Worm (Caenorhabditis elegans): ENCODE measurements around the gene H20J04.4.

- TF ChIP-seq mes-4 (tag; optimal IDR thresholded peaks at IDR 0.05) (no peak), ceh-79 (tag; optimal IDR thresholded peaks at IDR 0.05) (no peak), F22D6.2 (tag; optimal IDR thresholded peaks at IDR 0.05) (no peak), Y53F4B.3 (GFP tag; IDR thresholded peaks at IDR 0.05) (no peak), pha-4 (tag; optimal IDR thresholded peaks at IDR 0.05) (no peak), dox-1 (GFP tag; IDR thresholded peaks at IDR 0.05) (no peak), snpc-1.3 (tag; optimal IDR thresholded peaks at IDR 0.05; ENCODE audit: insufficient read depth) (no peak), ets-4 (GFP tag; optimal IDR thresholded peaks at IDR 0.05) (no peak), nhr-90 (tag; optimal IDR thresholded peaks at IDR 0.05) (no peak), unc-62 (GFP tag; optimal IDR thresholded peaks at IDR 0.05) (no peak), sdz-38 (tag; optimal IDR thresholded peaks at IDR 0.05) (no peak), F49E8.2 (tag; optimal IDR thresholded peaks at IDR 0.05; ENCODE audit: insufficient read depth) (no peak), F33H1.4 (GFP tag; IDR thresholded peaks at IDR 0.05) (no peak)
Measured at ce11 chrII:4306921-4307630, 21.7 kb upstream of the H20J04.4 start, which contains the start of gene Y52E8A.3.
